Fruit fly (Drosophila melanogaster) whole organism: ENCODE measurements around the gene Eip78C.

Experiments
- CG8478 ChIP-seq: fragments of >200 bp; optimal IDR thresholded peaks from 2 replicates; lab custom pipeline; 2018; ENCODE audit warnings: inconsistent platforms
- Dll ChIP-seq: fragments of >200 bp; optimal IDR thresholded peaks from 2 replicates; lab custom pipeline; 2017
- psq ChIP-seq: fragments of >200 bp; optimal IDR thresholded peaks from 2 replicates; lab custom pipeline; 2017
- usp ChIP-seq: fragments of >200 bp; optimal IDR thresholded peaks from 2 replicates; lab custom pipeline; 2017; ENCODE audit warnings: missing biosample characterization, missing genetic modification characterization, mixed read lengths

DNA sequence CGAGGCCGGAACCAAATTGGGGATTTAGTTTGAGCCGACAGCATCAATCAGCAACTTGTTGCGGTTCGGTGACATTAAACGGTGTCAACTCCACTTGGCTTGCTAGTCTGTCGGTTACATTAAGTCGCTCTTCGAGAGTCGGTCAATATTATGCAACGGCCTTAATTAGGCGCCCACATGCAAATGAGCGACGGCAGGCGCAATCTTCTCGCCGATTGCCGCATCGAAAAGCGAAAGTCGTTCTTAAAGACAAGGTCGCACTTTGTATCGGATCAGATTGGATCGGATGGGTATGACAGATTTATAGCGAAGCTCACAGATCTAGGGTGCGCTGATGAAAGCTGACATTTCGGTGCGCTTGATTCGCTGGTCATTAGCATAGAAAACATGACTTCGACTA lies 64.6 kb downstream of the Eip78C start:
- TF ChIP-seq Dll (no peak), usp (GFP tag; lab: Kevin White, UChicago) (no peak), psq (lab: Kevin White, UChicago) (no peak), CG8478 (no peak)
